Worm (Caenorhabditis elegans) whole organism, mixed stage, embryonic: ENCODE data around the gene T03F6.3.

ENCODE experiments used
- blmp-1 ChIP-seq: fragments of 150-350 bp; optimal IDR thresholded peaks from 2 replicates; lab custom pipeline; 2014; ENCODE audit warnings: missing biosample characterization, missing genetic modification characterization
- ceh-83 ChIP-seq: fragments of 200-800 bp; sonication (Bioruptor generic); optimal IDR thresholded peaks from 2 replicates; lab custom pipeline; 2018; ENCODE audit warnings: mild to moderate bottlenecking, missing genetic modification characterization, missing compliant biosample characterization
- elt-3 ChIP-seq: fragments of 150-350 bp; optimal IDR thresholded peaks from 2 replicates; lab custom pipeline; 2014; ENCODE audit warnings: missing biosample characterization, missing genetic modification characterization
- lin-13 ChIP-seq: fragments of 150-350 bp; optimal IDR thresholded peaks from 2 replicates; lab custom pipeline; 2014; ENCODE audit warnings: missing biosample characterization, missing genetic modification characterization
- lsy-2 ChIP-seq: fragments of 150-350 bp; optimal IDR thresholded peaks from 2 replicates; lab custom pipeline; 2014; ENCODE audit warnings: missing biosample characterization, missing genetic modification characterization
- mab-5 ChIP-seq: fragments of 150-350 bp; optimal IDR thresholded peaks from 2 replicates; lab custom pipeline; 2014; ENCODE audit warnings: missing biosample characterization, missing genetic modification characterization
- nhr-237 ChIP-seq: fragments of 150-350 bp; optimal IDR thresholded peaks from 2 replicates; lab custom pipeline; 2014; ENCODE audit warnings: missing biosample characterization, missing genetic modification characterization
- nhr-28 ChIP-seq: fragments of 150-350 bp; optimal IDR thresholded peaks from 2 replicates; lab custom pipeline; 2014; ENCODE audit warnings: missing biosample characterization, missing genetic modification characterization
- pha-4 ChIP-seq: fragments of 150-350 bp; optimal IDR thresholded peaks from 2 replicates; lab custom pipeline; 2018; ENCODE audit warnings: missing biosample characterization, missing genetic modification reagents, missing genetic modification characterization
- sptf-1 ChIP-seq: sonication (generic microtip); optimal IDR thresholded peaks from 2 replicates; lab custom pipeline; 2017; ENCODE audit warnings: mild to moderate bottlenecking, missing genetic modification characterization, moderate library complexity, missing compliant biosample characterization
- unc-39 ChIP-seq: fragments of 150-350 bp; optimal IDR thresholded peaks from 2 replicates; lab custom pipeline; 2014; ENCODE audit warnings: missing biosample characterization, missing genetic modification characterization
- ztf-11 ChIP-seq: fragments of 150-350 bp; optimal IDR thresholded peaks from 2 replicates; lab custom pipeline; 2014; ENCODE audit warnings: missing biosample characterization, missing genetic modification characterization

DNA sequence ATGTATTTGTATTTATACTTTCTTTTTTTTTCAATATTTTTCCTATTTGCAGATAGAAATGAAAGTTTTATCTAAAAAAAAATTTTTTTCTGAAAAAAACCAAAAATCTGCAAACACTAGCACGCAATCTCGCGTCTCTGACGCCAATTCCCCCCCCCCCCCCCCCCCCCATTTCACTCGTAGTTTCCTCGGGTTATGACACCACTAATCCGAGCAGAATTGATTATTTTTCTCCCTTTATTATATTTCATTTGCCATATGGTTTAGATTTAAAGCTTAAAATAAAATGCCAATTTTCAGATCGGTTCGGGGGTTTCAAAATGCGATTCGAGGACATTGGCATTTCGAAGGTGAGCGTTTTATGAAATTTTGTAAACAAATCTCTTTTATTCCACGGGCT lies 42.4 kb upstream of the T03F6.3 start, which contains the start of gene mtm-6:
- no peak for TF ChIP-seq sptf-1 (tag; lab: Kevin White, UChicago)
- no peak for TF ChIP-seq nhr-28 (tag; lab: Kevin White, UChicago)
- no peak for TF ChIP-seq pha-4 (tag; lab: Kevin White, UChicago)
- no peak for TF ChIP-seq mab-5
- TF ChIP-seq elt-3 (tag; lab: Kevin White, UChicago): no peak
- TF ChIP-seq nhr-237: no peak
- no peak for TF ChIP-seq ceh-83 (GFP tag; lab: Kevin White, UChicago)
- no peak for TF ChIP-seq unc-39 (tag; lab: Kevin White, UChicago)
- TF ChIP-seq lsy-2 (tag; lab: Kevin White, UChicago): no peak
- TF ChIP-seq blmp-1 (tag; lab: Kevin White, UChicago): no peak
- no peak for TF ChIP-seq ztf-11 (tag; lab: Kevin White, UChicago)
- no peak for TF ChIP-seq lin-13 (tag; lab: Kevin White, UChicago)
